Fruit fly (Drosophila melanogaster): ENCODE data around the gene Mpi.

DNA sequence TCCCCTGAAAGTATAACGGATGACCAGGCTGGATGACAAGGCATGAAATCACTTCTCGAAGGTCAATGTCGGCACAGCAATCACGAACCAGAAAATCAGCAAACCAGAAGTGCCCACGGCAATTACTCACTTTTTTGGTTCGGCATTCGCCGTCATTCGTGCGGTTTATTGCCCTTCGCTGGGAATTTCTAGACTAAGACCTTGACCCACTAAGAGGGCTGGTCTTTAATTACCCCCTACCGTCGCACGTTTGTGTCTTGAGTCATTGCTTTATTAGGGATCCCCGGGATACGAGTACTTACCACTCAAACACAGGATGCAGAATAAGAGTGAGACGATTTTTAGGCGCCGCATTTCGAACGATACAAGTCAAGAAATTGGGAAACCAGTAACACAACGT, 14.0 kb upstream of the Mpi start:
- TF ChIP-seq D1 (tag; optimal IDR thresholded peaks at IDR 0.05) (no peak), EcR (GFP tag; optimal IDR thresholded peaks at IDR 0.05) (peak; percentile 76)

Data from whole organism, pupa.